Worm (Caenorhabditis elegans) whole organism, late embryonic: ENCODE measurements around the gene F15D4.6.

Experiments used
- C38D4.7 ChIP-seq: fragments of 200-800 bp; sonication (Bioruptor generic); optimal IDR thresholded peaks from 2 replicates; lab custom pipeline; 2018; ENCODE audit warnings: mild to moderate bottlenecking, missing genetic modification characterization, moderate library complexity, missing compliant biosample characterization
- F13H6.1 ChIP-seq: sonication (generic microtip); optimal IDR thresholded peaks from 2 replicates; lab custom pipeline; 2016; ENCODE audit warnings: missing genetic modification characterization, missing compliant biosample characterization
- K09A11.1 ChIP-seq: sonication (generic microtip); optimal IDR thresholded peaks from 2 replicates; lab custom pipeline; 2017; ENCODE audit warnings: antibody characterized with exemption, mild to moderate bottlenecking, missing genetic modification characterization, missing compliant biosample characterization; ENCODE audit not compliant: insufficient read depth
- T23F11.4 ChIP-seq: fragments of 200-800 bp; sonication (Bioruptor generic); optimal IDR thresholded peaks from 2 replicates; lab custom pipeline; 2018; ENCODE audit warnings: mild to moderate bottlenecking, missing genetic modification characterization, missing compliant biosample characterization
- ama-1 ChIP-seq: fragments of 150-350 bp; optimal IDR thresholded peaks from 2 replicates; lab custom pipeline; 2014
- ceh-14 ChIP-seq: sonication (generic microtip); optimal IDR thresholded peaks from 2 replicates; lab custom pipeline; 2016; ENCODE audit warnings: missing genotype, missing genetic modification characterization, missing compliant biosample characterization
- ceh-18 ChIP-seq: sonication (generic microtip); optimal IDR thresholded peaks from 2 replicates; lab custom pipeline; 2016; ENCODE audit warnings: missing genetic modification characterization, missing compliant biosample characterization
- ceh-30 ChIP-seq: fragments of 150-350 bp; optimal IDR thresholded peaks from 2 replicates; lab custom pipeline; 2014; ENCODE audit warnings: missing biosample characterization, missing genetic modification characterization
- ceh-31 ChIP-seq: sonication (generic microtip); optimal IDR thresholded peaks from 2 replicates; lab custom pipeline; 2016; ENCODE audit warnings: missing genetic modification characterization, missing compliant biosample characterization
- ceh-48 ChIP-seq: sonication (generic microtip); optimal IDR thresholded peaks from 2 replicates; lab custom pipeline; 2016; ENCODE audit warnings: missing genetic modification characterization, inconsistent platforms, missing compliant biosample characterization
- ceh-6 ChIP-seq: fragments of 200-800 bp; sonication (Bioruptor generic); optimal IDR thresholded peaks from 2 replicates; lab custom pipeline; 2018; ENCODE audit warnings: mild to moderate bottlenecking, missing genetic modification characterization, missing compliant biosample characterization
- ceh-9 ChIP-seq: sonication (generic microtip); optimal IDR thresholded peaks from 2 replicates; lab custom pipeline; 2016; ENCODE audit warnings: mild to moderate bottlenecking, missing genetic modification characterization, inconsistent platforms, missing compliant biosample characterization
- che-1 ChIP-seq: sonication (generic microtip); optimal IDR thresholded peaks from 2 replicates; lab custom pipeline; 2016; ENCODE audit warnings: mild to moderate bottlenecking, missing genetic modification characterization, missing compliant biosample characterization
- dmd-4 ChIP-seq: sonication (generic microtip); optimal IDR thresholded peaks from 2 replicates; lab custom pipeline; 2016; ENCODE audit warnings: borderline replicate concordance, missing genetic modification characterization, missing compliant biosample characterization
- dve-1 ChIP-seq: sonication (generic microtip); optimal IDR thresholded peaks from 2 replicates; lab custom pipeline; 2017; ENCODE audit warnings: antibody characterized with exemption, mild to moderate bottlenecking, missing genetic modification characterization, missing compliant biosample characterization
- elt-2 ChIP-seq: sonication (generic microtip); optimal IDR thresholded peaks from 2 replicates; lab custom pipeline; 2016; ENCODE audit warnings: missing genetic modification reagents, missing genetic modification characterization, missing compliant biosample characterization
- elt-4 ChIP-seq: sonication (generic microtip); optimal IDR thresholded peaks from 2 replicates; lab custom pipeline; 2016; ENCODE audit warnings: missing genetic modification characterization, missing compliant biosample characterization
- eyg-1 ChIP-seq: sonication (generic microtip); optimal IDR thresholded peaks from 2 replicates; lab custom pipeline; 2016; ENCODE audit warnings: missing genotype, missing genetic modification characterization, missing compliant biosample characterization
- fax-1 ChIP-seq: sonication (generic microtip); optimal IDR thresholded peaks from 2 replicates; lab custom pipeline; 2016; ENCODE audit warnings: missing genotype, missing genetic modification characterization, missing compliant biosample characterization
- gmeb-2 ChIP-seq: sonication (generic microtip); optimal IDR thresholded peaks from 2 replicates; lab custom pipeline; 2016; ENCODE audit warnings: missing genetic modification characterization, inconsistent platforms, missing compliant biosample characterization
- hlh-6 ChIP-seq: sonication (generic microtip); optimal IDR thresholded peaks from 2 replicates; lab custom pipeline; 2016; ENCODE audit warnings: missing genotype, missing genetic modification characterization, missing compliant biosample characterization
- madf-2 ChIP-seq: sonication (generic microtip); optimal IDR thresholded peaks from 2 replicates; lab custom pipeline; 2017; ENCODE audit warnings: missing genetic modification characterization, missing compliant biosample characterization
- mec-3 ChIP-seq: sonication (generic microtip); optimal IDR thresholded peaks from 2 replicates; lab custom pipeline; 2016; ENCODE audit warnings: borderline replicate concordance, missing genetic modification characterization, missing compliant biosample characterization
- nhr-232 ChIP-seq: sonication (generic microtip); optimal IDR thresholded peaks from 2 replicates; lab custom pipeline; 2016; ENCODE audit warnings: missing genetic modification characterization, missing compliant biosample characterization
- pag-3 ChIP-seq: sonication (generic microtip); optimal IDR thresholded peaks from 2 replicates; lab custom pipeline; 2016; ENCODE audit warnings: missing compliant biosample characterization, missing genetic modification characterization, borderline replicate concordance
- pat-9 ChIP-seq: fragments of 200-800 bp; sonication (Bioruptor generic); optimal IDR thresholded peaks from 2 replicates; lab custom pipeline; 2018; ENCODE audit warnings: mild to moderate bottlenecking, missing genetic modification characterization, moderate library complexity, missing compliant biosample characterization
- pros-1 ChIP-seq: fragments of 150-350 bp; optimal IDR thresholded peaks from 2 replicates; lab custom pipeline; 2014; ENCODE audit warnings: missing biosample characterization, missing genetic modification reagents, missing genetic modification characterization
- rnt-1 ChIP-seq: sonication (generic microtip); optimal IDR thresholded peaks from 2 replicates; lab custom pipeline; 2016; ENCODE audit warnings: missing genetic modification characterization, missing compliant biosample characterization
- sdc-2 ChIP-seq: sonication (generic microtip); optimal IDR thresholded peaks from 2 replicates; lab custom pipeline; 2016; ENCODE audit warnings: missing genotype, missing genetic modification characterization, missing compliant biosample characterization
- sox-2 ChIP-seq: fragments of 200-800 bp; sonication (Bioruptor generic); IDR thresholded peaks from 2 replicates; pipeline ENCODE4 v1.3.6; 2022; ENCODE audit warnings: missing genetic modification reagents, missing genetic modification characterization, missing compliant biosample characterization
- sox-4 ChIP-seq: sonication (generic microtip); optimal IDR thresholded peaks from 2 replicates; lab custom pipeline; 2017; ENCODE audit warnings: mild to moderate bottlenecking, missing genetic modification characterization, inconsistent platforms, missing compliant biosample characterization
- tbx-2 ChIP-seq: sonication (generic microtip); optimal IDR thresholded peaks from 2 replicates; lab custom pipeline; 2016; ENCODE audit warnings: missing genetic modification characterization, missing compliant biosample characterization
- unc-55 ChIP-seq: sonication (generic microtip); optimal IDR thresholded peaks from 2 replicates; lab custom pipeline; 2017; ENCODE audit warnings: missing biosample characterization, missing genetic modification reagents, missing genetic modification characterization
- unc-86 ChIP-seq: sonication (generic microtip); optimal IDR thresholded peaks from 2 replicates; lab custom pipeline; 2016; ENCODE audit warnings: missing genetic modification characterization, missing compliant biosample characterization
- zip-5 ChIP-seq: sonication (generic microtip); optimal IDR thresholded peaks from 2 replicates; lab custom pipeline; 2016; ENCODE audit warnings: missing genetic modification characterization, missing compliant biosample characterization

Gene F15D4.6

ce11 chrII:13279216-13280123, 30.5 kb downstream of the F15D4.6 start:
- no peak for TF ChIP-seq unc-55 (GFP tag; lab: Kevin White, UChicago)
- TF ChIP-seq tbx-2 (tag; lab: Kevin White, UChicago) = peak; percentile 2
- no peak for TF ChIP-seq ceh-31 (tag; lab: Kevin White, UChicago)
- TF ChIP-seq elt-4 (tag; lab: Kevin White, UChicago) = no peak
- peak; percentile 5 for TF ChIP-seq elt-2 (tag; lab: Kevin White, UChicago)
- peak; percentile 34 for TF ChIP-seq zip-5 (tag; lab: Kevin White, UChicago)
- TF ChIP-seq ama-1 (lab: Kevin White, UChicago) = no peak

DNA sequence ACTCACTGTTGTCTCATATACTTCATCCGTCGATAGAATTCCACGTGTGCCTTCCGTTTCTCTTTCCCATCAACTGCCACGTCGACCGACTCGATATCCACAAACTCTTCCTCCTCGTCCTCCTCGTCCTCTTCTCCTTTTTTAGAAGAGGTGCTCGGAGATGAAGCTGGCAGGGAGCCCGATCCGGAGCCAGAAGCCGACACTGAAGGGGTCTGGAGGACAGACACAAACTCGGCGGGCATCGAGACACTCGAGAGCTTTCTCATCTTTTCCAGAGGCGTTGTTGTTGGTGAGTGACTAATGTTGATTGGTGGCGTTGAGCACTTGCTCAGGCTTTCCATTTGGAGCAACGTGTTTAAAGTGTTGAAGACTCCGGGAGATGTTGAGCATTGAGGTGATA, 33.6 kb downstream of the F15D4.6 start:
- TF ChIP-seq ceh-30 (tag; lab: Kevin White, UChicago) (no peak), ceh-14 (tag; lab: Kevin White, UChicago) (no peak), ceh-48 (no peak), K09A11.1 (tag; lab: Kevin White, UChicago) (no peak), pat-9 (tag; lab: Kevin White, UChicago) (no peak), ceh-6 (GFP tag; lab: Kevin White, UChicago) (no peak), elt-4 (tag; lab: Kevin White, UChicago) (no peak), rnt-1 (tag; lab: Kevin White, UChicago) (no peak), ceh-18 (tag; lab: Kevin White, UChicago) (no peak), F13H6.1 (tag; lab: Kevin White, UChicago) (no peak), sox-4 (no peak), T23F11.4 (GFP tag; lab: Kevin White, UChicago) (no peak)

DNA sequence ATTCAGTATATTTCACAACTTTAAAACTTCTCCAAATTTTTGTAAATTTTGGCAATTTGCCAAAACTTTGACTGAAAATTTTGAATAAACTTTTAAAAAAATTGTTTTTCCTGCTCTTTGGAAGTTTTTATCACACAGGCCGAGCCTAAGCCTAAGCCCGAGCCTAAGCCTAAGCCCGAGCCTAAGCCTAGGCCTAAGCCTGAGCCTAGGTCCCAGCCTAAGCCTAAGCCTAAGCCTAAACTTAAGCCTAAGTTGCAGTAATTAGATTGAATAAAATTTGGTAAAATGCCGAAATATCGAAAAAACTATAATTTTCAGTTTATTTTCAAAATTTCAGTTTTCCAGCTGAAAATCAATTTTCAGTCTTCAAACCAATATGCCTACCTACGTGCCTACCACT, 34.5 kb downstream of the F15D4.6 start:
- TF ChIP-seq F13H6.1 (tag; lab: Kevin White, UChicago) (no peak), pros-1 (tag; lab: Kevin White, UChicago) (no peak), ceh-31 (tag; lab: Kevin White, UChicago) (no peak), ceh-48 (no peak)

- TF ChIP-seq eyg-1 (no peak), pag-3 (tag; lab: Kevin White, UChicago) (no peak), sox-2 (no peak), ceh-6 (GFP tag; lab: Kevin White, UChicago) (no peak), C38D4.7 (GFP tag; lab: Kevin White, UChicago) (no peak), ceh-9 (tag; lab: Kevin White, UChicago) (no peak), rnt-1 (tag; lab: Kevin White, UChicago) (no peak), dve-1 (tag; lab: Kevin White, UChicago) (no peak)
Measured at ce11 chrII:13284148-13284547, 35.2 kb downstream of the F15D4.6 start.

- TF ChIP-seq unc-86 (tag; lab: Kevin White, UChicago) = no peak
- TF ChIP-seq sdc-2 (tag; lab: Kevin White, UChicago) = no peak
- no peak for TF ChIP-seq gmeb-2
- TF ChIP-seq hlh-6 (tag; lab: Kevin White, UChicago) = no peak
- TF ChIP-seq madf-2 (tag; lab: Kevin White, UChicago) = no peak
- no peak for TF ChIP-seq unc-55 (GFP tag; lab: Kevin White, UChicago)
- no peak for TF ChIP-seq nhr-232 (tag; lab: Kevin White, UChicago)
- TF ChIP-seq ceh-18 (tag; lab: Kevin White, UChicago) = no peak
- TF ChIP-seq eyg-1 = no peak
- no peak for TF ChIP-seq T23F11.4 (GFP tag; lab: Kevin White, UChicago)
- no peak for TF ChIP-seq che-1 (tag; lab: Kevin White, UChicago)
- no peak for TF ChIP-seq ama-1 (lab: Kevin White, UChicago)
- no peak for TF ChIP-seq pros-1 (tag; lab: Kevin White, UChicago)
- no peak for TF ChIP-seq dmd-4
- no peak for TF ChIP-seq ceh-48
- no peak for TF ChIP-seq fax-1
- TF ChIP-seq elt-4 (tag; lab: Kevin White, UChicago) = no peak
- TF ChIP-seq tbx-2 (tag; lab: Kevin White, UChicago) = no peak
- no peak for TF ChIP-seq ceh-31 (tag; lab: Kevin White, UChicago)
- no peak for TF ChIP-seq mec-3 (tag; lab: Kevin White, UChicago)
Measured at ce11 chrII:13285729-13286128, 36.7 kb downstream of the F15D4.6 start, which contains the start of gene ztf-22. Gene ztf-22, minus strand, starts transcription at chrII:13285829.
